Fruit fly (Drosophila melanogaster) whole organism, embryonic: ENCODE measurements around the gene gl.

Experiments used
- Abd-B ChIP-seq: fragments of 200-800 bp; sonication (Bioruptor generic); optimal IDR thresholded peaks from 2 replicates; lab custom pipeline; 2018; ENCODE audit warnings: missing biosample characterization, mild to moderate bottlenecking, missing genetic modification characterization, moderate library complexity
- Ada2b ChIP-seq: fragments of 200-800 bp; sonication (Bioruptor generic); IDR thresholded peaks from 2 replicates; pipeline ENCODE4 v1.3.6; 2022; ENCODE audit warnings: missing biosample characterization, missing genetic modification characterization
- BtbVII ChIP-seq: fragments of 200-800 bp; sonication (Bioruptor generic); optimal IDR thresholded peaks from 3 replicates; lab custom pipeline; 2017; ENCODE audit warnings: missing biosample characterization, mild to moderate bottlenecking, missing genetic modification characterization
- CG10209 ChIP-seq: fragments of 200-800 bp; sonication (Bioruptor generic); optimal IDR thresholded peaks from 3 replicates; lab custom pipeline; 2017; ENCODE audit warnings: missing biosample characterization, mild to moderate bottlenecking, missing genetic modification characterization, missing genetic modification reagents
- CG1024 ChIP-seq: fragments of 200-800 bp; sonication (Bioruptor generic); IDR thresholded peaks from 2 replicates; pipeline ENCODE4 v1.3.6; 2022; ENCODE audit warnings: missing biosample characterization, missing genetic modification characterization
- CG10267 ChIP-seq: fragments of 200-800 bp; sonication (Bioruptor generic); optimal IDR thresholded peaks from 2 replicates; lab custom pipeline; 2018; ENCODE audit warnings: missing biosample characterization, mild to moderate bottlenecking, missing genetic modification characterization, moderate library complexity
- CG11696 ChIP-seq: fragments of 200-800 bp; sonication (Bioruptor generic); IDR thresholded peaks from 2 replicates; pipeline ENCODE4 v1.3.6; 2022; ENCODE audit warnings: missing biosample characterization, missing genetic modification characterization
- CG13894 ChIP-seq: fragments of 200-800 bp; sonication (Bioruptor generic); optimal IDR thresholded peaks from 3 replicates; lab custom pipeline; 2018; ENCODE audit warnings: missing biosample characterization, mild to moderate bottlenecking, missing genetic modification characterization, moderate library complexity
- CG15269 ChIP-seq: fragments of 200-800 bp; sonication (Bioruptor generic); optimal IDR thresholded peaks from 2 replicates; lab custom pipeline; 2018; ENCODE audit warnings: missing biosample characterization, mild to moderate bottlenecking, missing genetic modification characterization, moderate library complexity
- CG15601 ChIP-seq: fragments of 200-800 bp; sonication (Bioruptor generic); optimal IDR thresholded peaks from 3 replicates; lab custom pipeline; 2019; ENCODE audit warnings: missing biosample characterization, mild to moderate bottlenecking, missing genetic modification characterization, moderate library complexity
- CG16863 ChIP-seq: fragments of 200-800 bp; sonication (Bioruptor generic); optimal IDR thresholded peaks from 3 replicates; lab custom pipeline; 2016; ENCODE audit warnings: missing biosample characterization, missing genetic modification characterization
- CG17328 ChIP-seq: fragments of 200-800 bp; sonication (Bioruptor generic); IDR thresholded peaks from 2 replicates; pipeline ENCODE4 v1.3.6; 2022; ENCODE audit warnings: missing biosample characterization, missing genetic modification characterization
- CG2129 ChIP-seq: fragments of 200-800 bp; sonication (Bioruptor generic); IDR thresholded peaks from 2 replicates; pipeline ENCODE4 v1.3.6; 2022; ENCODE audit warnings: missing biosample characterization, missing genetic modification characterization; ENCODE audit not compliant: partially characterized antibody
- CG4730 ChIP-seq: fragments of 200-800 bp; sonication (Bioruptor generic); IDR thresholded peaks from 2 replicates; pipeline ENCODE4 v1.3.6; 2022; ENCODE audit warnings: missing biosample characterization, missing genetic modification characterization
- CG6272 ChIP-seq: fragments of 200-800 bp; sonication (Bioruptor generic); IDR thresholded peaks from 2 replicates; pipeline ENCODE4 v1.3.6; 2022; ENCODE audit warnings: missing biosample characterization, missing genetic modification characterization
- CG6654 ChIP-seq: fragments of 200-800 bp; sonication (Bioruptor generic); optimal IDR thresholded peaks from 2 replicates; lab custom pipeline; 2017; ENCODE audit warnings: missing biosample characterization, mild to moderate bottlenecking, missing genetic modification characterization
- CG6813 ChIP-seq: fragments of 200-800 bp; sonication (Bioruptor generic); optimal IDR thresholded peaks from 2 replicates; lab custom pipeline; 2017; ENCODE audit warnings: missing biosample characterization, missing genetic modification characterization, mild to moderate bottlenecking, moderate library complexity, missing genetic modification reagents
- CG7928 ChIP-seq: fragments of 200-800 bp; sonication (Bioruptor generic); optimal IDR thresholded peaks from 2 replicates; lab custom pipeline; 2017; ENCODE audit warnings: missing biosample characterization, mild to moderate bottlenecking, missing genetic modification characterization
- CG9797 ChIP-seq: fragments of 200-800 bp; sonication (Bioruptor generic); optimal IDR thresholded peaks from 3 replicates; lab custom pipeline; 2018; ENCODE audit warnings: missing biosample characterization, mild to moderate bottlenecking, missing genetic modification characterization
- D ChIP-seq, 2 experiments: fragments of 200-800 bp in 1 of 2; fragments of >200 bp in 1 of 2; sonication (Bioruptor generic) in 1 of 2; optimal IDR thresholded peaks; 2 replicates in 1 of 2; 3 replicates in 1 of 2; lab custom pipeline; 2017; ENCODE audit warnings: mild to moderate bottlenecking in 1 of 2, missing biosample characterization in 1 of 2, missing genetic modification characterization in 1 of 2, missing genetic modification reagents in 1 of 2
- D19A ChIP-seq: fragments of 200-800 bp; optimal IDR thresholded peaks from 3 replicates; lab custom pipeline; 2019; ENCODE audit warnings: missing biosample characterization, mild to moderate bottlenecking, missing genetic modification characterization, moderate library complexity
- Dfd ChIP-seq, 2 experiments: fragments of >200 bp; optimal IDR thresholded peaks; 2 replicates each; lab custom pipeline; 2017; ENCODE audit warnings: missing biosample characterization in 2 of 2, missing genetic modification characterization in 2 of 2
- Ets65A ChIP-seq: fragments of 200-800 bp; sonication (Bioruptor generic); peaks from one replicate; lab custom pipeline; 2016; ENCODE audit warnings: missing biosample characterization, missing genetic modification characterization
- Hr78 ChIP-seq, 2 experiments: fragments of 200-800 bp in 1 of 2; fragments of >200 bp in 1 of 2; sonication (Bioruptor generic) in 1 of 2; optimal IDR thresholded peaks; 2 replicates each; lab custom pipeline; 2017 to 2019; ENCODE audit warnings: missing biosample characterization in 2 of 2, missing genetic modification characterization in 2 of 2, mild to moderate bottlenecking in 1 of 2, moderate library complexity in 1 of 2
- Jarid2 ChIP-seq: fragments of 200-800 bp; sonication (Bioruptor generic); optimal IDR thresholded peaks from 3 replicates; lab custom pipeline; 2017; ENCODE audit warnings: mild to moderate bottlenecking, missing biosample characterization, missing genetic modification reagents, missing genetic modification characterization
- Mes4 ChIP-seq: fragments of 200-800 bp; sonication (Bioruptor generic); optimal IDR thresholded peaks from 2 replicates; lab custom pipeline; 2016; ENCODE audit warnings: missing biosample characterization, missing genetic modification characterization
- NfI ChIP-seq: fragments of 200-800 bp; sonication (Bioruptor generic); optimal IDR thresholded peaks from 3 replicates; lab custom pipeline; 2018; ENCODE audit warnings: missing biosample characterization, mild to moderate bottlenecking, missing genetic modification characterization, moderate library complexity
- Pdp1 ChIP-seq, 2 experiments: fragments of 200-800 bp; sonication (Bioruptor generic); optimal IDR thresholded peaks; 3 replicates each; lab custom pipeline; 2016; ENCODE audit warnings: missing biosample characterization in 2 of 2, missing genetic modification characterization in 2 of 2, mild to moderate bottlenecking in 1 of 2, moderate library complexity in 1 of 2
- abd-A ChIP-seq: fragments of 200-800 bp; sonication (Bioruptor generic); optimal IDR thresholded peaks from 3 replicates; lab custom pipeline; 2019; ENCODE audit warnings: missing biosample characterization, mild to moderate bottlenecking, missing genetic modification characterization, moderate library complexity
- caup ChIP-seq: fragments of 200-800 bp; sonication (Bioruptor generic); optimal IDR thresholded peaks from 3 replicates; lab custom pipeline; 2017; ENCODE audit warnings: missing biosample characterization, mild to moderate bottlenecking, missing genetic modification characterization, moderate library complexity; ENCODE audit not compliant: severe bottlenecking
- chinmo ChIP-seq: fragments of 200-800 bp; sonication (Bioruptor generic); IDR thresholded peaks from 4 replicates; pipeline ENCODE4 v1.3.6; 2022; ENCODE audit warnings: missing biosample characterization, missing genetic modification characterization; ENCODE audit not compliant: partially characterized antibody
- crp ChIP-seq, 2 experiments: fragments of 200-800 bp; sonication (Bioruptor generic); optimal IDR thresholded peaks; 2 replicates in 1 of 2; 3 replicates in 1 of 2; lab custom pipeline; 2017; ENCODE audit warnings: missing biosample characterization in 2 of 2, missing genetic modification characterization in 2 of 2, mild to moderate bottlenecking in 1 of 2, moderate library complexity in 1 of 2
- dmrt99B ChIP-seq: fragments of 200-800 bp; sonication (Bioruptor generic); optimal IDR thresholded peaks from 2 replicates; lab custom pipeline; 2018; ENCODE audit warnings: missing biosample characterization, mild to moderate bottlenecking, missing genetic modification characterization, moderate library complexity
- grau ChIP-seq: fragments of 200-800 bp; optimal IDR thresholded peaks from 3 replicates; lab custom pipeline; 2019; ENCODE audit warnings: missing biosample characterization, mild to moderate bottlenecking, missing genetic modification characterization, moderate library complexity
- her ChIP-seq: fragments of 200-800 bp; sonication (Bioruptor generic); optimal IDR thresholded peaks from 2 replicates; lab custom pipeline; 2016; ENCODE audit warnings: missing biosample characterization, missing genetic modification characterization
- jing ChIP-seq: fragments of 200-800 bp; sonication (Bioruptor generic); optimal IDR thresholded peaks from 2 replicates; lab custom pipeline; 2018; ENCODE audit warnings: missing biosample characterization, mild to moderate bottlenecking, missing genetic modification characterization
- kni ChIP-seq: fragments of 200-800 bp; sonication (Bioruptor generic); optimal IDR thresholded peaks from 3 replicates; lab custom pipeline; 2017; ENCODE audit warnings: mild to moderate bottlenecking, missing biosample characterization, missing genetic modification reagents, missing genetic modification characterization
- nerfin-2 ChIP-seq: fragments of 200-800 bp; sonication (Bioruptor generic); IDR thresholded peaks from 2 replicates; pipeline ENCODE4 v1.3.6; 2022; ENCODE audit warnings: missing biosample characterization, missing genetic modification characterization; ENCODE audit not compliant: partially characterized antibody
- org-1 ChIP-seq: fragments of 200-800 bp; sonication (Bioruptor generic); optimal IDR thresholded peaks from 2 replicates; lab custom pipeline; 2017; ENCODE audit warnings: missing biosample characterization, missing genetic modification characterization
- pfk ChIP-seq: fragments of 200-800 bp; sonication (Bioruptor generic); optimal IDR thresholded peaks from 2 replicates; lab custom pipeline; 2018; ENCODE audit warnings: missing biosample characterization, mild to moderate bottlenecking, missing genetic modification characterization, moderate library complexity
- pho ChIP-seq: fragments of 200-800 bp; sonication (Bioruptor generic); optimal IDR thresholded peaks from 2 replicates; lab custom pipeline; 2016; ENCODE audit warnings: missing biosample characterization, missing genetic modification characterization
- pita ChIP-seq: fragments of 200-800 bp; sonication (Bioruptor generic); optimal IDR thresholded peaks from 2 replicates; lab custom pipeline; 2017; ENCODE audit warnings: missing biosample characterization, mild to moderate bottlenecking, missing genetic modification characterization
- ro ChIP-seq: fragments of 200-800 bp; sonication (Bioruptor generic); IDR thresholded peaks from 2 replicates; pipeline ENCODE4 v1.3.6; 2022; ENCODE audit warnings: missing biosample characterization, missing genetic modification characterization
- sc ChIP-seq, 3 experiments: fragments of >200 bp in 2 of 3; fragments of 200-800 bp in 1 of 3; sonication (Bioruptor generic) in 1 of 3; optimal IDR thresholded peaks; 2 replicates in 2 of 3; 3 replicates in 1 of 3; lab custom pipeline; 2017; ENCODE audit warnings: mild to moderate bottlenecking in 1 of 3, missing biosample characterization in 1 of 3, missing genetic modification characterization in 1 of 3, missing genetic modification reagents in 1 of 3
- ssp ChIP-seq: fragments of 200-800 bp; sonication (Bioruptor generic); IDR thresholded peaks from 2 replicates; pipeline ENCODE4 v1.3.6; 2022; ENCODE audit warnings: missing biosample characterization, missing genetic modification characterization
- unpg ChIP-seq: fragments of 200-800 bp; sonication (Bioruptor generic); optimal IDR thresholded peaks from 3 replicates; lab custom pipeline; 2018; ENCODE audit warnings: missing biosample characterization, mild to moderate bottlenecking, missing genetic modification characterization, moderate library complexity
- zen ChIP-seq: fragments of 200-800 bp; sonication (Bioruptor generic); optimal IDR thresholded peaks from 3 replicates; lab custom pipeline; 2018; ENCODE audit warnings: missing biosample characterization, mild to moderate bottlenecking, missing genetic modification characterization, moderate library complexity

Gene gl

DNA sequence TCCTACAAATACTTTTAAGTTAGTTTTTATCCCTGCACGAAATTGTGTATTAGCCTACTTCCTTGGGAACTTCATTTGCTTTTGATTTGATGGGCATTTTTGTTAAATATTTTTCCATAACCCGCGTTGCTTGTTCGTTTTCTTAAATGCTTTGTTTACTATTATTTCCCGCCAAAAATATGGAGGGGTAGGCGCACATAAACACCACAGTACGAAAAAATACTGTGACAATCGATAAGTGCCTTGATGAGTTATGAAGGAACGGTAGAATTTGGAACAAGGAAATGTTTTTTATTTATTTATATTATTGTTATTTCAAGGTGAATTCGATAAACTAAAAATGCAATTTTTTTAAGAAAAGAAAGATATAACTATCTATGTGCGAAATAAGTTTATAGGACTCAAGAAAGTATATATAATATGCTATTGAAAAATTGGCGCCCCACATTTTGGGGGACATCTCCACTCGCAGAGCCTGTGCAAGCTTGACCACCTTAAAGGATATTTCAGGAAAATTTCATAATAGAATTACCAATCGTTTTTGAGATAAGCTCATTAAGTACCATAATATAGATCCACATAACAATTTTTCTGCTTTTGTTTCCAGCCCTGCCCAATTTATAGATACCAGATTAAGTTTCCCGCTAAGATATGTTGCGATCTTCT lies 6.4 kb downstream of the gl start, which contains the start of the genes WRNexo and Nup43 (continued):
- TF ChIP-seq CG6654 (GFP tag; lab: Kevin White, UChicago) (no peak), Pdp1 (GFP tag; optimal IDR thresholded peaks at IDR 0.05; lab: Kevin White, UChicago) (peak; percentile 9 to 50), org-1 (GFP tag; lab: Kevin White, UChicago) (no peak), CG6813 (no peak), CG13894 (tag; lab: Kevin White, UChicago) (no peak), CG2129 (GFP tag; lab: Robert Waterston, UW) (no peak), pho (GFP tag; lab: Kevin White, UChicago) (no peak), CG10209 (GFP tag; lab: Kevin White, UChicago) (peak; percentile 37), CG11696 (GFP tag; lab: Robert Waterston, UW) (no peak), jing (no peak), nerfin-2 (no peak), CG17328 (GFP tag; lab: Robert Waterston, UW) (no peak), CG6272 (GFP tag; lab: Robert Waterston, UW) (no peak), crp (GFP tag; optimal IDR thresholded peaks at IDR 0.05; lab: Kevin White, UChicago) (no peak), kni (GFP tag; lab: Kevin White, UChicago) (no peak), CG15601 (tag; lab: Kevin White, UChicago) (no peak), Dfd (GFP tag; optimal IDR thresholded peaks at IDR 0.05; lab: Kevin White, UChicago) (no peak), pita (no peak), her (GFP tag; lab: Kevin White, UChicago) (no peak), BtbVII (GFP tag; lab: Kevin White, UChicago) (no peak), pfk (GFP tag; lab: Kevin White, UChicago) (peak; percentile 69), Abd-B (peak; percentile 47), CG1024 (GFP tag; lab: Robert Waterston, UW) (0 out of 2 replicates have a peak, but pooled peaks have one; percentile 24), Mes4 (GFP tag; lab: Kevin White, UChicago) (no peak), CG15269 (tag; lab: Kevin White, UChicago) (no peak), CG16863 (GFP tag; lab: Kevin White, UChicago) (no peak), abd-A (tag; lab: Kevin White, UChicago) (no peak), NfI (peak; percentile 22), D19A (tag; lab: Kevin White, UChicago) (no peak), ro (GFP tag; lab: Robert Waterston, UW) (no peak), zen (tag; lab: Kevin White, UChicago) (peak; percentile 12), D (optimal IDR thresholded peaks at IDR 0.05; lab: Kevin White, UChicago) (no peak), D (GFP tag; optimal IDR thresholded peaks at IDR 0.05; lab: Kevin White, UChicago) (no peak), CG7928 (GFP tag; lab: Kevin White, UChicago) (peak; percentile 87), CG4730 (GFP tag; lab: Robert Waterston, UW) (no peak), dmrt99B (tag; lab: Kevin White, UChicago) (no peak), caup (GFP tag; lab: Kevin White, UChicago) (no peak), Ets65A (GFP tag; lab: Kevin White, UChicago) (peak; percentile 89), Jarid2 (no peak), CG9797 (GFP tag; lab: Kevin White, UChicago) (peak; percentile 60), Hr78 (GFP tag; optimal IDR thresholded peaks at IDR 0.05; lab: Kevin White, UChicago) (no peak), CG10267 (tag; lab: Kevin White, UChicago) (peak; percentile 31), chinmo (no peak), Ada2b (GFP tag; lab: Robert Waterston, UW) (peak; percentile 46; the same call in 1 of the 2 replicates), ssp (peak; percentile 33; the same call in 1 of the 2 replicates), sc (optimal IDR thresholded peaks at IDR 0.05; lab: Kevin White, UChicago) (no peak), sc (GFP tag; optimal IDR thresholded peaks at IDR 0.05; lab: Kevin White, UChicago) (no peak), unpg (GFP tag; lab: Kevin White, UChicago) (no peak), grau (tag; lab: Kevin White, UChicago) (peak; percentile 52)
